Fruit fly (Drosophila melanogaster): ENCODE measurements around the gene capt.

DNA sequence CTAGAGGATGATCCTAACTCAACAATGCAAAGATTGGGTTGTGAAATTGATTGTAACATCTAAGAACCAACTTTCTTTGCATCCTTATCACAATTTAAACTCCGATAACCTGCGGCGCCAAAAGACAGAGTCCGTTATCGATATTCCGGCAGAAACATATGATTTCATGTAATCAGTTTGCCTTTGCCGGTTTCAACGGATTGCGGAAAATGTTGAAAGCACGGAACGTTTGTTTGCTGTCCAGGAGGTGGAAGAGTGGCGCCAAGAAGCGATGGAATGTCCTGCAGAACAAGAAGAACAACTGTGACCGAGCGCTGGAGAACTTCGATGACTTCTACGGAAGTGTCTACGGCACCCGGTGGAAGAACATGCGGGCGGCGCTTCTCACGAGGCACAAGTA, 10.4 kb downstream of the capt start:
- TF ChIP-seq Hr83 (GFP tag; optimal IDR thresholded peaks at IDR 0.05; ENCODE audit: poor library complexity, severe bottlenecking) (no peak), Jra (GFP tag; optimal IDR thresholded peaks at IDR 0.05) (no peak), psq (GFP tag; optimal IDR thresholded peaks at IDR 0.05) (no peak), pan (optimal IDR thresholded peaks at IDR 0.05) (no peak), usp (GFP tag; optimal IDR thresholded peaks at IDR 0.05) (no peak), ey (GFP tag; optimal IDR thresholded peaks at IDR 0.05) (no peak), tai (GFP tag; optimal IDR thresholded peaks at IDR 0.05) (no peak), OdsH (GFP tag; optimal IDR thresholded peaks at IDR 0.05) (no peak), br (GFP tag; optimal IDR thresholded peaks at IDR 0.05) (no peak)
